Fruit fly (Drosophila melanogaster): ENCODE results near the gene CG14227.
A peak's percentile ranks its signal among the peaks of the same experiment; 100 is the strongest.

The CG14227 gene

dm6 chrX:19711936-19712335 lies 23.2 kb upstream of the CG14227 start:
- no peak for TF ChIP-seq Eip75B (GFP tag; optimal IDR thresholded peaks at IDR 0.05)
- no peak for TF ChIP-seq fkh (GFP tag; optimal IDR thresholded peaks at IDR 0.05)
- TF ChIP-seq CG6276 (GFP tag; optimal IDR thresholded peaks at IDR 0.05) = no peak
- no peak for TF ChIP-seq CG9139 (GFP tag; optimal IDR thresholded peaks at IDR 0.05)
- no peak for TF ChIP-seq vri (GFP tag; optimal IDR thresholded peaks at IDR 0.05)
- no peak for TF ChIP-seq Smox (GFP tag; optimal IDR thresholded peaks at IDR 0.05)
- no peak for TF ChIP-seq CG15336 (GFP tag; IDR thresholded peaks at IDR 0.05)
- no peak for TF ChIP-seq eg (GFP tag; IDR thresholded peaks at IDR 0.05)
- TF ChIP-seq CG16779 (tag; optimal IDR thresholded peaks at IDR 0.05) = no peak
- TF ChIP-seq CG8632 (GFP tag; optimal IDR thresholded peaks at IDR 0.05) = no peak
- no peak for TF ChIP-seq Gug (GFP tag; IDR thresholded peaks at IDR 0.05)
- no peak for TF ChIP-seq salr (GFP tag; optimal IDR thresholded peaks at IDR 0.05)
- TF ChIP-seq Lpt (GFP tag; optimal IDR thresholded peaks at IDR 0.05) = no peak
- no peak for TF ChIP-seq CG3919 (GFP tag; optimal IDR thresholded peaks at IDR 0.05)

DNA sequence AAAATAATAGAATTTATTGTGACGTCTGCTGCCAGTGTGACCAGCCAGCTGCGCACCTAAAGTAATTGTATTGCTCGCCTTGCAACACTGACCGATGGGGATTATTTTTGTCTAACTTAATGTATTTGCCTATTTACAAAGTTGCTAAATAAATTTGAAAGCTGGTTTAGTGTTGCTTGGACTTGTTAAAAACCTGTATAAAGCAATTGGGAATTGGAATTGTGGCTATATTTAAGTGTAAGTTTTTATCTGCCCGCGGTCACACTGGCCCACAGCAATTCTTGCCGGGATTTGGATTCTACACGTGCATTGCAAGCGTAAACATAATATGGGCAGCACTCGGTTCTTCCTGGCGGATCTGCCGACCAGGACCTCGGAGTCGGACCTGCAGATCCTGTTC lies 15.3 kb upstream of the CG14227 start, which contains the start of the genes CG14230 and CG14232:
Gene CG14230, plus strand, starts transcription at position 94 of the 400 bp plus-strand sequence.
Gene CG14232, minus strand, starts transcription at position 177 of the 400 bp plus-strand sequence.
- TF ChIP-seq achi (GFP tag; optimal IDR thresholded peaks at IDR 0.05) (peak; percentile 12), Eip78C (GFP tag) (peak; percentile 66), CG3032 (tag; optimal IDR thresholded peaks at IDR 0.05) (no peak), fkh (GFP tag; optimal IDR thresholded peaks at IDR 0.05) (no peak), CG11294 (GFP tag; IDR thresholded peaks at IDR 0.05) (no peak), CG8319 (GFP tag; optimal IDR thresholded peaks at IDR 0.05) (no peak), Sox15 (GFP tag; optimal IDR thresholded peaks at IDR 0.05) (no peak), vri (GFP tag; optimal IDR thresholded peaks at IDR 0.05) (no peak), dac (GFP tag; optimal IDR thresholded peaks at IDR 0.05) (no peak), svp (GFP tag) (no peak), salr (GFP tag; optimal IDR thresholded peaks at IDR 0.05) (no peak), CG16779 (tag; optimal IDR thresholded peaks at IDR 0.05) (no peak), CG1621 (tag; optimal IDR thresholded peaks at IDR 0.05) (peak; percentile 43), Hr39 (GFP tag; optimal IDR thresholded peaks at IDR 0.05) (no peak), Hr4 (GFP tag; optimal IDR thresholded peaks at IDR 0.05) (no peak), CG8632 (GFP tag; optimal IDR thresholded peaks at IDR 0.05) (no peak), Ets21C (GFP tag; optimal IDR thresholded peaks at IDR 0.05) (no peak), CG10631 (GFP tag; optimal IDR thresholded peaks at IDR 0.05) (no peak), OdsH (GFP tag; optimal IDR thresholded peaks at IDR 0.05) (no peak), eg (GFP tag; IDR thresholded peaks at IDR 0.05) (no peak), spab (GFP tag; optimal IDR thresholded peaks at IDR 0.05) (no peak), CG11902 (GFP tag; optimal IDR thresholded peaks at IDR 0.05) (no peak), pdm3 (GFP tag; optimal IDR thresholded peaks at IDR 0.05) (no peak), CG3919 (GFP tag; optimal IDR thresholded peaks at IDR 0.05) (no peak), CG32006 (GFP tag; optimal IDR thresholded peaks at IDR 0.05) (no peak), CG8119 (GFP tag; IDR thresholded peaks at IDR 0.05) (no peak), CG9139 (GFP tag; optimal IDR thresholded peaks at IDR 0.05) (no peak), CG6276 (GFP tag; optimal IDR thresholded peaks at IDR 0.05) (no peak), CG6792 (GFP tag; optimal IDR thresholded peaks at IDR 0.05) (no peak), Sox14 (GFP tag; optimal IDR thresholded peaks at IDR 0.05) (peak; percentile 56), esn (GFP tag; optimal IDR thresholded peaks at IDR 0.05) (peak; percentile 13), lz (GFP tag; optimal IDR thresholded peaks at IDR 0.05) (peak; percentile 1)

dm6 chrX:19701611-19702010 lies 12.9 kb upstream of the CG14227 start, which contains the start of gene Tcs4:
Gene Tcs4 (minus strand): TSS chrX:19701755.
- TF ChIP-seq CG3032 (tag; optimal IDR thresholded peaks at IDR 0.05) (peak; percentile 20), Eip78C (GFP tag) (peak; percentile 67), CG11294 (GFP tag; IDR thresholded peaks at IDR 0.05) (no peak), achi (GFP tag; optimal IDR thresholded peaks at IDR 0.05) (peak; percentile 21), CG6276 (GFP tag; optimal IDR thresholded peaks at IDR 0.05) (no peak), CG1621 (tag; optimal IDR thresholded peaks at IDR 0.05) (no peak), CG6163 (GFP tag; IDR thresholded peaks at IDR 0.05) (peak; percentile 43; the same call in 1 of the 3 replicates), CG31627 (GFP tag; optimal IDR thresholded peaks at IDR 0.05) (no peak), Smox (GFP tag; optimal IDR thresholded peaks at IDR 0.05) (no peak), esn (GFP tag; optimal IDR thresholded peaks at IDR 0.05) (peak; percentile 32), Hr38 (GFP tag; optimal IDR thresholded peaks at IDR 0.05) (no peak), net (GFP tag; optimal IDR thresholded peaks at IDR 0.05) (no peak), Hr39 (GFP tag; optimal IDR thresholded peaks at IDR 0.05) (no peak)
